Fruit fly (Drosophila melanogaster) S2 (cell line): Measurements from ENCODE around the gene Cdc7.

Experiments used
- CG8478 ChIP-seq: fragments of >200 bp; optimal IDR thresholded peaks from 2 replicates; lab custom pipeline; 2018
- CTCF ChIP-seq, 2 experiments: fragments of >200 bp; optimal IDR thresholded peaks; 2 replicates each; lab custom pipeline; 2018

Cdc7 gene

dm6 chrX:6642593-6643257, 11.6 kb upstream of the Cdc7 start:
- TF ChIP-seq CG8478 (lab: Kevin White, UChicago) (no peak), CTCF (optimal IDR thresholded peaks at IDR 0.05; lab: Kevin White, UChicago) (no peak)

- no peak for TF ChIP-seq CG8478 (lab: Kevin White, UChicago)
- no peak for TF ChIP-seq CTCF (optimal IDR thresholded peaks at IDR 0.05; lab: Kevin White, UChicago)
Observed at dm6 chrX:6646846-6647245, 7.5 kb upstream of the Cdc7 start.

dm6 chrX:6656023-6656594, 1.8 kb downstream of the Cdc7 start:
- TF ChIP-seq CG8478 (lab: Kevin White, UChicago) (no peak), CTCF (optimal IDR thresholded peaks at IDR 0.05; lab: Kevin White, UChicago) (no peak)

DNA sequence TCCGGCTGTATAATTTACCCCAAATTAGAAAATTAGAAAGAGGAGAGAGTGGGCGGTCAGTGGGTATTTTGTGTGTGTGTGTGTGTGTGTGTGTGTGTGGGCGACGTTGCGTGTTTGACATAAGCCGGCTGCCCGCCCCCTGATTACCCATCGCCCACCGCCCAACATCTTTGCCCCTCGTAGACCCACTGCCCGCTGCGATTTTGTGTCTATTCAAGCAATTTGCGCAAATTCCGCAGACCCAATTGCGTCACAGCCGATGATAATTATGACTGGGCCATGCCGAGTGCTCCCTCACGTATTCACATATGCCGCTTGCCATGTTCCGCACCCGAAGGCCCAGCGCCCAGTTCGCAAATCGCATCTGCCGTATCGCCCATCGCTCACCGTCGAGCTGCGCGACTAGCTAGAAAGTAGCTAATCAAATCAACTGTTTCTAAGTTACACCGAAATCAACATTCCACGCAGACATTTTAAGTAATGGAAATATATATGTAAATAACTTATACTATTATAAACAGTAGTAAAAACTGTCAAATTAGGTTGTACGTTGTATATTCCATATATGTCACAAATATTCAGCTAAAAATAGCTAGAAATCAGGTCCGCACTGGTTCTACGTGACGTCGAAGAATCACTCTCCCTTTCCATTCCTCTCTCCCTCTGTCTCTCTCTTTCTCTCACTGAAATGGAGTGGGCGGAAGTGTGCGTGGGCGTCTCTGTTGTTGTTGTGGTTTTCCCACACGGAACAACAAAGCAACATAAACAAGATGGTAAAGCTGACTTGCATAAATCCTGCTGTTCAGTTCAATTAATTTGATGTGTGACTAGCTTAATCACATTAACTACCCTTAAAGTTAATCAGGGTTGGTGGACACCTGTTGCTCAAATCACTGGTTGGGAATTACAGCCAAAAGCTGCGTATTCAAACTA, 2.6 kb downstream of the Cdc7 start:
- TF ChIP-seq CG8478 (lab: Kevin White, UChicago) (no peak), CTCF (optimal IDR thresholded peaks at IDR 0.05; lab: Kevin White, UChicago) (no peak)

- TF ChIP-seq CG8478 (lab: Kevin White, UChicago) (no peak), CTCF (optimal IDR thresholded peaks at IDR 0.05; lab: Kevin White, UChicago) (no peak)
Observed at dm6 chrX:6659919-6660318, 5.6 kb downstream of the Cdc7 start.

DNA sequence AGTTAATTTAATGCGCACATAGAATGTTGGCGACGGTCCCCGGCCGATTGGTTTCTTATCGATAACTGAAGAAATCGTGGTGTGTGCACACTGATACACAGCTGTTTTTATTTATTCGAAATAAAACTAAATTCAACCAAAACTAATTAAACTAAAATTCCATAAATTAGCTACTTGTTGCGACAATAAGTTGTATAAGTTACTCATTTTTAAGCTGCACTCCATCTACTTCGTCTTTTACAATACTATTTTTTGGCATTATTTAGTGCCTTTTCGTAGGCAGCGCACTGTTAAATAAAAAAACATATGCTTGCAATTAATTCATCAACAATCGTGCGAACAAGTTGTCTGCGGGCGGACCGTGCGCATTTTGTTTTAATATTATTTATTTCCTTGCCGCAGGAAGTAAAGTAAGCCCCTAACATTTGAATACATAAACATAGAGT, 7.1 kb downstream of the Cdc7 start, which contains the start of the genes CG3224 and Ctr1A:
Gene CG3224 (minus strand): TSS at position 71 of the 446 bp plus-strand sequence.
Gene Ctr1A (plus strand): TSS at position 256 of the 446 bp plus-strand sequence.
- no peak for TF ChIP-seq CTCF (optimal IDR thresholded peaks at IDR 0.05; lab: Kevin White, UChicago)
- no peak for TF ChIP-seq CG8478 (lab: Kevin White, UChicago)

- TF ChIP-seq CTCF (optimal IDR thresholded peaks at IDR 0.05; lab: Kevin White, UChicago) (no peak), CG8478 (lab: Kevin White, UChicago) (no peak)
Observed at dm6 chrX:6661880-6662279, 7.5 kb downstream of the Cdc7 start.

dm6 chrX:6662378-6662777, 8.0 kb downstream of the Cdc7 start:
- TF ChIP-seq CTCF (optimal IDR thresholded peaks at IDR 0.05; lab: Kevin White, UChicago), result no peak
- TF ChIP-seq CG8478 (lab: Kevin White, UChicago), result no peak

dm6 chrX:6662876-6663551, 8.7 kb downstream of the Cdc7 start:
- no peak for TF ChIP-seq CG8478 (lab: Kevin White, UChicago)
- TF ChIP-seq CTCF (optimal IDR thresholded peaks at IDR 0.05; lab: Kevin White, UChicago), result no peak

dm6 chrX:6663976-6664375, 9.6 kb downstream of the Cdc7 start:
- no peak for TF ChIP-seq CG8478 (lab: Kevin White, UChicago)
- TF ChIP-seq CTCF (optimal IDR thresholded peaks at IDR 0.05; lab: Kevin White, UChicago), result no peak

- no peak for TF ChIP-seq CTCF (optimal IDR thresholded peaks at IDR 0.05; lab: Kevin White, UChicago)
- no peak for TF ChIP-seq CG8478 (lab: Kevin White, UChicago)
Observed at dm6 chrX:6673637-6674487, 19.5 kb downstream of the Cdc7 start, which contains the start of the genes CG3198 and Mcm6. Gene CG3198, minus strand, starts transcription at chrX:6673973. Gene Mcm6, plus strand, starts transcription at chrX:6674387.

DNA sequence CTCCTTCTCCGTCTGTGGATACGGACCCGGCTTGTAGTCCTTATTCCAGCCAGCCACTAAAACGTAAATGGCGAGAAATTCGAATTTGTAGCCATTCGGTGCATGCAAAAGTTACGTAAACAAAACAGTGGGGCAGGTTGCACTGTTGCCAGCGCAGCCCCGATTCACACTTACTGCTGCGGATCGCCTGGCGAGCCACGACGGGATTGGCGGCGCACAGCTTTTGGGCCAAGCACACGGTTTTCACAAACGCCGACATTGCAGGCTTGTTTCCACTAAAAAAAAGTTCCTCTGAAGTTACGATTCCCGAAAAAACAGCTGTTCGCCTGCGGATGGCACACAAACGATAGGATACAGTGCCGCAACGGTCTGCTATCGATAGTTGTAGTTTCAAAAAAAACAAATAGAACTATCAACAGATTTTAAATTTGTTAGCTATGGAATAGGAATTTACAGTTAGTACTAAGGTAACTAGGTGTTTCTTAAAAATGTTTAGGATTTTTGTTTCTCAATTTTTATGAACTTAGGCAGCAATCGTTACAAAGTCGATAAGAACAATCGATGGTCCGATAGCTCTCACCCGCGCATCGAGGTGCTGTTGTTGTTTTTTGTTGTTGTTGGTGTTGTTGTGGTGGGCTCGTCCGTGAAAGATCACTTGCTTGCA, 23.6 kb downstream of the Cdc7 start, which contains the start of gene Fum1:
Gene Fum1 (plus strand): TSS at position 599 of the 664 bp plus-strand sequence.
- TF ChIP-seq CG8478 (lab: Kevin White, UChicago) (no peak), CTCF (optimal IDR thresholded peaks at IDR 0.05; lab: Kevin White, UChicago) (no peak)
